Worm (Caenorhabditis elegans) whole organism, late embryonic: ENCODE measurements around the gene D1014.4.

Experiments
- ahr-1 ChIP-seq: sonication (generic microtip); optimal IDR thresholded peaks from 2 replicates; lab custom pipeline; 2016; ENCODE audit warnings: missing genetic modification characterization, missing compliant biosample characterization
- ceh-22 ChIP-seq: sonication (generic microtip); optimal IDR thresholded peaks from 2 replicates; lab custom pipeline; 2017; ENCODE audit warnings: missing biosample characterization, missing genetic modification characterization
- ceh-30 ChIP-seq: fragments of 150-350 bp; optimal IDR thresholded peaks from 2 replicates; lab custom pipeline; 2014; ENCODE audit warnings: missing biosample characterization, missing genetic modification characterization
- ceh-31 ChIP-seq: sonication (generic microtip); optimal IDR thresholded peaks from 2 replicates; lab custom pipeline; 2016; ENCODE audit warnings: missing genetic modification characterization, missing compliant biosample characterization
- hlh-15 ChIP-seq: sonication (generic microtip); optimal IDR thresholded peaks from 2 replicates; lab custom pipeline; 2016; ENCODE audit warnings: missing genetic modification characterization, missing compliant biosample characterization
- nhr-232 ChIP-seq: sonication (generic microtip); optimal IDR thresholded peaks from 2 replicates; lab custom pipeline; 2016; ENCODE audit warnings: missing genetic modification characterization, missing compliant biosample characterization

The D1014.4 gene

DNA sequence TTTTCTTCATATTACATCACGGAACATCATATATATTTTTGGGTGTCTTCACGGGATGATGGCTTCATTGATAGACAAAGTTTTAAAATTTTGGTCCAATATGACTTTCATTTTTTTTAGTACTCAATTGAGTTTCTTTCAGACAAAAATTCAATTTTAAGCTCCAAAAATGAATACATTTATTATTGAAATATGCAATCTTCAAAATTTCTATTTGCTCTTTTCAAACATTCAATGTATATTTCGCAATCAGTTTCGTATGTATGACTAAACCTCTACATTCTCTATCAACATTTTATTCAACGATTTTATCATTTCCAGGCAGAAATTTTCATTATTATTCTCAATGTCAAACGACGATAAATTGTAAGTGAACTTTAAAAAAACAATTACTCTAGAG, 50.4 kb downstream of the D1014.4 start, which contains the start of gene srp-8:
TSS of gene srp-8 (plus strand) at position 301 of the 400 bp plus-strand sequence.
- TF ChIP-seq nhr-232 (tag; lab: Kevin White, UChicago) (no peak), hlh-15 (tag; lab: Kevin White, UChicago) (no peak), ceh-31 (tag; lab: Kevin White, UChicago) (no peak), ceh-22 (tag; lab: Kevin White, UChicago) (no peak), ceh-30 (tag; lab: Kevin White, UChicago) (no peak), ahr-1 (tag; lab: Kevin White, UChicago) (no peak)
- TF ChIP-seq, all 69 proteins: peak for 0
